Worm (Caenorhabditis elegans) whole organism, young adult: ENCODE data around the gene inx-9.

Source experiments
- B0035.1 ChIP-seq: sonication (generic microtip); optimal IDR thresholded peaks from 2 replicates; lab custom pipeline; 2016; ENCODE audit warnings: missing genetic modification characterization, mild to moderate bottlenecking, missing compliant biosample characterization, missing genotype, missing genetic modification reagents
- B0336.3 ChIP-seq: fragments of 200-800 bp; sonication (Bioruptor generic); IDR thresholded peaks from 2 replicates; pipeline ENCODE4 v1.3.6; 2022; ENCODE audit warnings: missing genetic modification characterization, missing compliant biosample characterization
- C06A6.2 ChIP-seq: fragments of 200-800 bp; sonication (Bioruptor generic); conservative IDR thresholded peaks from 2 replicates; pipeline ENCODE4 v1.3.6; 2022; ENCODE audit warnings: missing genetic modification characterization, missing compliant biosample characterization
- C17E4.6 ChIP-seq: fragments of 200-800 bp; sonication (Bioruptor generic); IDR thresholded peaks from 2 replicates; pipeline ENCODE4 v1.3.6; 2022; ENCODE audit warnings: missing genetic modification reagents, missing genetic modification characterization, missing compliant biosample characterization
- D2030.7 ChIP-seq: fragments of 200-800 bp; sonication (Bioruptor generic); IDR thresholded peaks from 2 replicates; pipeline ENCODE4 v1.3.6; 2022; ENCODE audit warnings: missing genetic modification reagents, missing genetic modification characterization, missing compliant biosample characterization
- F10E7.11 ChIP-seq: sonication (generic microtip); optimal IDR thresholded peaks from 2 replicates; lab custom pipeline; 2017; ENCODE audit warnings: mild to moderate bottlenecking, missing genetic modification characterization, moderate library complexity, missing compliant biosample characterization
- F22D6.2 ChIP-seq: sonication (generic microtip); optimal IDR thresholded peaks from 2 replicates; lab custom pipeline; 2016; ENCODE audit warnings: mild to moderate bottlenecking, missing genetic modification characterization, missing compliant biosample characterization
- F55B11.4 ChIP-seq: sonication (generic microtip); optimal IDR thresholded peaks from 2 replicates; lab custom pipeline; 2016; ENCODE audit warnings: missing compliant biosample characterization, missing genetic modification characterization, borderline replicate concordance; ENCODE audit not compliant: insufficient read depth
- T26A5.8 ChIP-seq: sonication (generic microtip); optimal IDR thresholded peaks from 2 replicates; lab custom pipeline; 2016; ENCODE audit warnings: missing genetic modification characterization, missing compliant biosample characterization
- Y56A3A.18 ChIP-seq: fragments of 200-800 bp; sonication (Bioruptor generic); IDR thresholded peaks from 2 replicates; pipeline ENCODE4 v1.3.6; 2022; ENCODE audit warnings: missing genetic modification reagents, missing genetic modification characterization, missing compliant biosample characterization
- ama-1 ChIP-seq, 3 experiments: fragments of 150-350 bp in 1 of 3; sonication (generic microtip) in 2 of 3; optimal IDR thresholded peaks; 2 replicates each; lab custom pipeline; 2014 to 2018; ENCODE audit warnings: missing biosample characterization in 2 of 3, missing genetic modification characterization in 2 of 3, missing genetic modification reagents in 2 of 3
- aptf-3 ChIP-seq: fragments of 200-800 bp; sonication (Bioruptor generic); IDR thresholded peaks from 2 replicates; pipeline ENCODE4 v1.3.6; 2022; ENCODE audit warnings: missing genetic modification characterization, missing compliant biosample characterization
- athp-1 ChIP-seq: sonication (generic microtip); optimal IDR thresholded peaks from 2 replicates; lab custom pipeline; 2017; ENCODE audit warnings: mild to moderate bottlenecking, missing genetic modification characterization, missing compliant biosample characterization
- cebp-1 ChIP-seq, 2 experiments: fragments of 200-800 bp in 1 of 2; sonication (Bioruptor generic) in 1 of 2; sonication (generic microtip) in 1 of 2; IDR thresholded peaks in 1 of 2; optimal IDR thresholded peaks in 1 of 2; 2 replicates each; pipeline versions ENCODE4 v1.3.6 to Lab custom; 2017 to 2022; ENCODE audit warnings: missing compliant biosample characterization in 2 of 2, missing genetic modification characterization in 2 of 2, mild to moderate bottlenecking in 1 of 2, missing genetic modification reagents in 1 of 2, moderate library complexity in 1 of 2
- ceh-58 ChIP-seq: fragments of 200-800 bp; sonication (Bioruptor generic); IDR thresholded peaks from 2 replicates; pipeline ENCODE4 v1.3.6; 2022; ENCODE audit warnings: missing genetic modification characterization, missing compliant biosample characterization
- die-1 ChIP-seq: sonication (generic microtip); optimal IDR thresholded peaks from 2 replicates; lab custom pipeline; 2016; ENCODE audit warnings: missing genotype, mild to moderate bottlenecking, missing genetic modification characterization, missing compliant biosample characterization
- dox-1 ChIP-seq: fragments of 200-800 bp; sonication (Bioruptor generic); IDR thresholded peaks from 2 replicates; pipeline ENCODE4 v1.3.6; 2022; ENCODE audit warnings: missing genetic modification reagents, missing genetic modification characterization, missing compliant biosample characterization
- dpl-1 ChIP-seq: fragments of 150-350 bp; optimal IDR thresholded peaks from 2 replicates; lab custom pipeline; 2014; ENCODE audit warnings: missing biosample characterization, missing genetic modification reagents, missing genetic modification characterization
- efl-1 ChIP-seq: fragments of 150-350 bp; optimal IDR thresholded peaks from 2 replicates; lab custom pipeline; 2014; ENCODE audit warnings: missing biosample characterization, missing genetic modification reagents, missing genetic modification characterization
- egrh-3 ChIP-seq: fragments of 200-800 bp; sonication (Bioruptor generic); IDR thresholded peaks from 2 replicates; pipeline ENCODE4 v1.3.6; 2022; ENCODE audit warnings: missing genetic modification reagents, missing genetic modification characterization, missing compliant biosample characterization
- ekl-4 ChIP-seq: fragments of 200-800 bp; sonication (Bioruptor generic); IDR thresholded peaks from 2 replicates; pipeline ENCODE4 v1.3.6; 2022; ENCODE audit warnings: missing genetic modification reagents, missing genetic modification characterization, missing compliant biosample characterization
- gei-17 ChIP-seq: fragments of 200-800 bp; sonication (Bioruptor generic); optimal IDR thresholded peaks from 2 replicates; lab custom pipeline; 2018; ENCODE audit warnings: mild to moderate bottlenecking, missing genetic modification characterization, missing compliant biosample characterization
- hlh-12 ChIP-seq: sonication (generic microtip); optimal IDR thresholded peaks from 2 replicates; lab custom pipeline; 2016; ENCODE audit warnings: missing genetic modification characterization, missing compliant biosample characterization
- hmg-1.2 ChIP-seq: fragments of 200-800 bp; sonication (Bioruptor generic); IDR thresholded peaks from 2 replicates; pipeline ENCODE4 v1.3.6; 2022; ENCODE audit warnings: missing genetic modification reagents, missing genetic modification characterization, missing compliant biosample characterization
- hmg-20 ChIP-seq: fragments of 200-800 bp; sonication (Bioruptor generic); IDR thresholded peaks from 2 replicates; pipeline ENCODE4 v1.3.6; 2022; ENCODE audit warnings: missing genetic modification reagents, missing genetic modification characterization, missing compliant biosample characterization
- hrde-1 ChIP-seq: sonication (generic microtip); optimal IDR thresholded peaks from 2 replicates; lab custom pipeline; 2016; ENCODE audit warnings: missing genetic modification characterization, mild to moderate bottlenecking, missing compliant biosample characterization, moderate library complexity, missing genotype, missing genetic modification reagents, borderline replicate concordance
- lag-1 ChIP-seq: fragments of 200-800 bp; sonication (Bioruptor generic); IDR thresholded peaks from 2 replicates; pipeline ENCODE4 v1.3.6; 2022; ENCODE audit warnings: missing genetic modification reagents, missing genetic modification characterization, missing compliant biosample characterization
- let-607 ChIP-seq, 2 experiments: fragments of 200-800 bp in 1 of 2; sonication (Bioruptor generic) in 1 of 2; sonication (generic microtip) in 1 of 2; optimal IDR thresholded peaks; 2 replicates each; lab custom pipeline; 2016 to 2018; ENCODE audit warnings: mild to moderate bottlenecking in 2 of 2, missing compliant biosample characterization in 2 of 2, missing genetic modification characterization in 2 of 2, moderate library complexity in 2 of 2, missing genotype in 1 of 2
- lin-35 ChIP-seq, 3 experiments: fragments of 150-350 bp in 2 of 3; sonication (generic microtip) in 1 of 3; optimal IDR thresholded peaks; 2 replicates each; lab custom pipeline; 2014 to 2018; ENCODE audit warnings: missing biosample characterization in 3 of 3, missing genetic modification characterization in 3 of 3, missing genetic modification reagents in 3 of 3
- lin-54 ChIP-seq: fragments of 200-800 bp; sonication (Bioruptor generic); optimal IDR thresholded peaks from 2 replicates; lab custom pipeline; 2018; ENCODE audit warnings: mild to moderate bottlenecking, missing genetic modification characterization, missing compliant biosample characterization
- lir-1 ChIP-seq: fragments of 200-800 bp; sonication (Bioruptor generic); conservative IDR thresholded peaks from 2 replicates; pipeline ENCODE4 v1.3.6; 2022; ENCODE audit warnings: missing genetic modification reagents, missing genetic modification characterization, missing compliant biosample characterization
- lsl-1 ChIP-seq: fragments of 200-800 bp; sonication (Bioruptor generic); optimal IDR thresholded peaks from 2 replicates; lab custom pipeline; 2018; ENCODE audit warnings: mild to moderate bottlenecking, missing genetic modification characterization, moderate library complexity, missing compliant biosample characterization
- madf-3 ChIP-seq: fragments of 200-800 bp; sonication (Bioruptor generic); IDR thresholded peaks from 2 replicates; pipeline ENCODE4 v1.3.6; 2022; ENCODE audit warnings: missing genetic modification reagents, missing genetic modification characterization, missing compliant biosample characterization
- madf-6 ChIP-seq: fragments of 200-800 bp; sonication (Bioruptor generic); IDR thresholded peaks from 2 replicates; pipeline ENCODE4 v1.3.6; 2022; ENCODE audit warnings: missing genetic modification reagents, missing genetic modification characterization, missing compliant biosample characterization
- madf-8 ChIP-seq: fragments of 200-800 bp; sonication (Bioruptor generic); conservative IDR thresholded peaks from 2 replicates; pipeline ENCODE4 v1.3.6; 2022; ENCODE audit warnings: missing genetic modification reagents, missing genetic modification characterization, missing compliant biosample characterization
- mel-28 ChIP-seq: sonication (generic microtip); optimal IDR thresholded peaks from 2 replicates; lab custom pipeline; 2016; ENCODE audit warnings: borderline replicate concordance, mild to moderate bottlenecking, missing genetic modification characterization, missing compliant biosample characterization
- nfya-1 ChIP-seq: sonication (generic microtip); optimal IDR thresholded peaks from 2 replicates; lab custom pipeline; 2017; ENCODE audit warnings: antibody characterized with exemption, missing compliant biosample characterization, missing genetic modification characterization, borderline replicate concordance; ENCODE audit not compliant: insufficient read depth
- nfya-2 ChIP-seq: fragments of 200-800 bp; sonication (Bioruptor generic); IDR thresholded peaks from 2 replicates; pipeline ENCODE4 v1.3.6; 2022; ENCODE audit warnings: missing genetic modification reagents, missing genetic modification characterization, missing compliant biosample characterization
- nhr-120 ChIP-seq: fragments of 200-800 bp; sonication (Bioruptor generic); IDR thresholded peaks from 2 replicates; pipeline ENCODE4 v1.3.6; 2022; ENCODE audit warnings: missing genetic modification characterization, missing compliant biosample characterization
- nhr-27 ChIP-seq: fragments of 200-800 bp; sonication (Bioruptor generic); optimal IDR thresholded peaks from 2 replicates; lab custom pipeline; 2018; ENCODE audit warnings: mild to moderate bottlenecking, missing genetic modification characterization, moderate library complexity, missing compliant biosample characterization
- pbrm-1 ChIP-seq: fragments of 200-800 bp; sonication (Bioruptor generic); IDR thresholded peaks from 2 replicates; pipeline ENCODE4 v1.3.6; 2022; ENCODE audit warnings: missing genetic modification reagents, missing genetic modification characterization, missing compliant biosample characterization
- sea-2 ChIP-seq: fragments of 200-800 bp; sonication (Bioruptor generic); IDR thresholded peaks from 2 replicates; pipeline ENCODE4 v1.3.6; 2022; ENCODE audit warnings: missing genetic modification characterization, missing compliant biosample characterization
- snpc-1.3 ChIP-seq: sonication (generic microtip); optimal IDR thresholded peaks from 2 replicates; lab custom pipeline; 2017; ENCODE audit warnings: missing genetic modification characterization, mild to moderate bottlenecking, missing compliant biosample characterization, antibody characterized with exemption, moderate library complexity, missing genotype, missing genetic modification reagents; ENCODE audit not compliant: insufficient read depth
- snpc-3.4 ChIP-seq: sonication (generic microtip); optimal IDR thresholded peaks from 2 replicates; lab custom pipeline; 2017; ENCODE audit warnings: missing genetic modification characterization, mild to moderate bottlenecking, missing compliant biosample characterization, antibody characterized with exemption, moderate library complexity, missing genotype, missing genetic modification reagents
- somi-1 ChIP-seq: fragments of 200-800 bp; sonication (Bioruptor generic); optimal IDR thresholded peaks from 2 replicates; lab custom pipeline; 2018; ENCODE audit warnings: mild to moderate bottlenecking, missing genetic modification characterization, missing compliant biosample characterization
- tbp1 ChIP-seq: fragments of 200-800 bp; sonication (Bioruptor generic); optimal IDR thresholded peaks from 2 replicates; lab custom pipeline; 2018; ENCODE audit warnings: mild to moderate bottlenecking, missing genetic modification characterization, missing compliant biosample characterization
- unc-130 ChIP-seq: sonication (generic microtip); optimal IDR thresholded peaks from 2 replicates; lab custom pipeline; 2016; ENCODE audit warnings: missing genetic modification reagents, missing genetic modification characterization, missing compliant biosample characterization
- unc-62 ChIP-seq: fragments of 150-350 bp; optimal IDR thresholded peaks from 2 replicates; lab custom pipeline; 2014; ENCODE audit warnings: missing biosample characterization, missing genetic modification reagents, missing genetic modification characterization

Gene inx-9

DNA sequence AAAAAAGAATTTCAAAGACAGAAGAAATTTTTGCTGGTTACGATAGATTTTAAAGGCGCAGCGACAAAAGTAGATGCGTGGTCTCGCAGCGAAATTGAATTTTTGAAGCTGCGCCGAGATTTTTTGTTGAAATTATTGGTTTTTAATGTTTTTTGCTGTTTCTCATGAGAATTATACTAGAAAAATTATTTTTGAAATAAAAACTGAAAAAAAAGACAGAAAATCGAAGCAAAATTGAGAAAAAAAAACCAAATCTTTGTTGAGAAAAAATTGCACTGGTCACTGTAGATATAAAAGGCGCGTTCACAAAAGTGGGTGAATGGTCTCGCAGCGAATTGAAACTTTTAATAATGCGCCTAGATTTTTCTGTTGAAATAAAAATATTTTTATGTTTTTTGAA lies 19.5 kb downstream of the inx-9 start (continued):
- TF ChIP-seq nfya-1 (tag; lab: Kevin White, UChicago), result no peak
- TF ChIP-seq B0336.3, result no peak
- no peak for TF ChIP-seq madf-3 (GFP tag; lab: Robert Waterston, UW)
- no peak for TF ChIP-seq sea-2
- no peak for TF ChIP-seq gei-17 (GFP tag; lab: Kevin White, UChicago)
- TF ChIP-seq B0035.1 (tag; lab: Kevin White, UChicago), result no peak
- no peak for TF ChIP-seq lir-1 (GFP tag; lab: Robert Waterston, UW)
- peak; percentile 95 for TF ChIP-seq madf-6 (GFP tag; lab: Robert Waterston, UW)
- TF ChIP-seq die-1 (tag; lab: Kevin White, UChicago), result no peak
- TF ChIP-seq nhr-120 (GFP tag; lab: Robert Waterston, UW), result no peak
- TF ChIP-seq efl-1, result peak; percentile 49
- TF ChIP-seq ekl-4 (GFP tag; lab: Robert Waterston, UW), result 0 out of 2 replicates have a peak, but pooled peaks have one; percentile 33
- TF ChIP-seq lag-1 (GFP tag; lab: Robert Waterston, UW), result no peak
- no peak for TF ChIP-seq F10E7.11 (tag; lab: Kevin White, UChicago)
- TF ChIP-seq somi-1 (GFP tag; lab: Kevin White, UChicago), result no peak
- TF ChIP-seq C17E4.6 (GFP tag; lab: Robert Waterston, UW), result no peak
- peak; percentile 95 for TF ChIP-seq madf-8 (GFP tag; lab: Robert Waterston, UW)
- TF ChIP-seq ceh-58 (GFP tag; lab: Robert Waterston, UW), result no peak
- no peak for TF ChIP-seq F22D6.2 (tag; lab: Kevin White, UChicago)
- no peak for TF ChIP-seq egrh-3 (GFP tag; lab: Robert Waterston, UW)
- TF ChIP-seq tbp1 (GFP tag; lab: Kevin White, UChicago), result peak; percentile 43
- TF ChIP-seq unc-130 (GFP tag; lab: Kevin White, UChicago), result peak; percentile 23
- TF ChIP-seq mel-28 (tag; lab: Kevin White, UChicago), result no peak
- no peak for TF ChIP-seq let-607 (tag; optimal IDR thresholded peaks at IDR 0.05; lab: Kevin White, UChicago)
- no peak for TF ChIP-seq nfya-2 (GFP tag; lab: Robert Waterston, UW)
- no peak for TF ChIP-seq nhr-27 (tag; lab: Kevin White, UChicago)
- no peak for TF ChIP-seq unc-62 (GFP tag; lab: Kevin White, UChicago)
- no peak for TF ChIP-seq F55B11.4 (tag; lab: Kevin White, UChicago)
- TF ChIP-seq D2030.7, result peak; percentile 74
- peak; percentile 63 for TF ChIP-seq lin-54 (GFP tag; lab: Kevin White, UChicago)
- TF ChIP-seq hrde-1, result peak; percentile 12
- no peak for TF ChIP-seq hlh-12
- no peak for TF ChIP-seq aptf-3 (GFP tag; lab: Robert Waterston, UW)
- TF ChIP-seq dpl-1 (GFP tag; lab: Kevin White, UChicago), result no peak
- TF ChIP-seq lsl-1 (GFP tag; lab: Kevin White, UChicago), result peak; percentile 98
- TF ChIP-seq cebp-1 (GFP tag; IDR thresholded peaks at IDR 0.05; lab: Robert Waterston, UW), result no peak
- TF ChIP-seq cebp-1 (tag; optimal IDR thresholded peaks at IDR 0.05; lab: Kevin White, UChicago), result no peak
- peak; percentile 56 for TF ChIP-seq snpc-1.3 (tag; lab: Kevin White, UChicago)
- TF ChIP-seq hmg-1.2 (GFP tag; lab: Robert Waterston, UW), result no peak
- peak; percentile 25 for TF ChIP-seq snpc-3.4
- TF ChIP-seq C06A6.2 (GFP tag; lab: Robert Waterston, UW), result no peak
- no peak for TF ChIP-seq T26A5.8 (tag; lab: Kevin White, UChicago)
- no peak for TF ChIP-seq hmg-20 (GFP tag; lab: Robert Waterston, UW)
- TF ChIP-seq pbrm-1 (GFP tag; lab: Robert Waterston, UW), result peak; percentile 48; the same call in 1 of the 2 replicates
- TF ChIP-seq athp-1, result peak; percentile 7
- TF ChIP-seq lin-35 (GFP tag; optimal IDR thresholded peaks at IDR 0.05; lab: Kevin White, UChicago), result no peak
- no peak for TF ChIP-seq ama-1 (optimal IDR thresholded peaks at IDR 0.05; lab: Kevin White, UChicago)
- TF ChIP-seq ama-1 (GFP tag; optimal IDR thresholded peaks at IDR 0.05; lab: Kevin White, UChicago), result no peak
- TF ChIP-seq dox-1, result no peak; the same call in 1 of the 2 replicates
- TF ChIP-seq Y56A3A.18 (GFP tag; lab: Robert Waterston, UW), result no peak
